Worm (Caenorhabditis elegans) whole organism, L4/young adult: Measurements from ENCODE around the gene F10E9.4.
"Not testable (repeated sequence)": the region's sequence is repeated elsewhere in the genome, so short reads cannot be mapped to it uniquely, and the experiment has no call there.

ENCODE experiments used
- W03F9.2 ChIP-seq: fragments of 150-350 bp; optimal IDR thresholded peaks from 2 replicates; lab custom pipeline; 2014; ENCODE audit warnings: missing biosample characterization, missing genetic modification characterization
- dao-5 ChIP-seq: sonication (generic microtip); optimal IDR thresholded peaks from 2 replicates; lab custom pipeline; 2016; ENCODE audit warnings: missing genotype, missing genetic modification characterization, moderate library complexity, missing compliant biosample characterization
- him-1 ChIP-seq: sonication (generic microtip); optimal IDR thresholded peaks from 2 replicates; lab custom pipeline; 2016; ENCODE audit warnings: missing genotype, missing genetic modification reagents, missing genetic modification characterization, missing compliant biosample characterization

Gene F10E9.4

DNA sequence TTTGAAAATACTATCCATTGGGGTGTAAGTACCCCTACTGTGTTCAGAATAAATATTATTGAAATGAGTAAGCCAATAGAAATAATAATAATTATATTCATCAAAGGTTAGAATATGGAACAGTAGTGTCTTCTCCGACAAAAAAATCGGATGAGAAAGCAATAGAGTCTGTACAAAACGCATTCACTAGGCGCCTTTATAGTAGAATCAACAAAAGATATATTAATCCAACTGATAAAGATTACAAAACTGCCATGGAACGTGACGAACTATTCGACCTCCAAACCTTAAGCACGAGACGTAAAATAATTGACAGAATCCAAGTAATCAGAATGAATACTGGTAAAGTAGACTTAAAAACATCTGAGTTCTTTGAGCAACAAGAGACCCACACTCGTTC is 39.5 kb downstream of the F10E9.4 start, which contains the start of gene clc-29:
TSS of gene clc-29 (minus strand) at position 101 of the 400 bp plus-strand sequence.
- TF ChIP-seq W03F9.2 (tag; lab: Kevin White, UChicago); dao-5; him-1 (tag; lab: Kevin White, UChicago): not testable (repeated sequence)

DNA sequence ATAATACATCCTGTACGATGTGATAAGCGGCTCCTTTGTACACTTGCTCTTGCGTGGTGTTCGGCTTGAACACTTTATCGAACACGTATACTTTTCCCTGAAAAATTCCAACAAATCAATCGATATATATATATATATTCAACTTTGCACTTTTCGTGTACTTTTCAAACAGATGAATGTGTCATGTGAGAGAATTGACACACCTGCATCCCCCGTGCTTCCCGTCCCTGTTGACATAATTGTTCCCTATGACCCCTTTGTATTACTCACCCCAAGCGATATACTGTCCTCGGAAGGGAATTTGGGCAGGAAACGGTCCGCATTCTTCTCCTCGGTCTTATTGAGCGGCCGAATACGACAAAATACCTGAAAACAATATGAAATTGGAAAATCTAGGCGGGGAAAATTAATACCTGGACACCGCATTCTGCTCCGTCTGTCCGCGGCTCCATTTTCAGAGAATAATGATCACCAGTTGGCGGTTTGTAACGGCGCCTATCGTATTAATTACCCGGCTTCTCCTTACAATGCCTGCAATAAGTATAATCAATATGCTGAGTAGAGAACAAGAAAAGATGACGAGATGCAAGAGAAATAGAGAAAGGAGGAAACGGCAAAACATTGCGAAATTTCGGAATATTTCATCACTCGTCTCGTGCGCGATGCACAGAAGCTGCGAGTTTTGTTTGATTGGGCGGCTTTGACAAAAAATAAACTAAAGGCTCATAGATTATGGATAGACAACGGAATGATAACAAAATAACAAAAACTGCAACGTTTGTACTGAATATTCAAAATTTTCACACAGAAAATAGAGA is 46.5 kb downstream of the F10E9.4 start, which contains the start of gene unc-116:
TSS of gene unc-116 (minus strand) at position 531 of the 818 bp plus-strand sequence.
- TF ChIP-seq dao-5 (no peak), him-1 (tag; lab: Kevin White, UChicago) (peak; percentile 17), W03F9.2 (tag; lab: Kevin White, UChicago) (no peak)

DNA sequence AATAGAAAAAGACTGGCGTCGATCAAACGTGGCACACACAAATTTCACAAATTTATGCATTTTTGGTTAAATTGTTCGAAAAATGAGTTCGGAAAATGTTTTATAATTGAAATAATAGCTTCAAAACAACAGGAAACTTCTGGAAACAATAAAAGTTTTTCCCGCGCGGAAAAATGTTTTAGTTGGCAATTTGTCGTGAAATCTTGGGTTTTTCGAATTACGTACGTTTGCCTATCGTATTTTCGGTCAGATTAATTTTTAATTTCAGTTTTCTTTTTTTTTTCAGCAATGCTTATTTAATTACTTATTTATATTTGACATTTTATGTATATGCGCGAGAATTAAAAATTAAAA is 47.1 kb downstream of the F10E9.4 start:
- no peak for TF ChIP-seq W03F9.2 (tag; lab: Kevin White, UChicago)
- TF ChIP-seq dao-5, result no peak
- no peak for TF ChIP-seq him-1 (tag; lab: Kevin White, UChicago)

DNA sequence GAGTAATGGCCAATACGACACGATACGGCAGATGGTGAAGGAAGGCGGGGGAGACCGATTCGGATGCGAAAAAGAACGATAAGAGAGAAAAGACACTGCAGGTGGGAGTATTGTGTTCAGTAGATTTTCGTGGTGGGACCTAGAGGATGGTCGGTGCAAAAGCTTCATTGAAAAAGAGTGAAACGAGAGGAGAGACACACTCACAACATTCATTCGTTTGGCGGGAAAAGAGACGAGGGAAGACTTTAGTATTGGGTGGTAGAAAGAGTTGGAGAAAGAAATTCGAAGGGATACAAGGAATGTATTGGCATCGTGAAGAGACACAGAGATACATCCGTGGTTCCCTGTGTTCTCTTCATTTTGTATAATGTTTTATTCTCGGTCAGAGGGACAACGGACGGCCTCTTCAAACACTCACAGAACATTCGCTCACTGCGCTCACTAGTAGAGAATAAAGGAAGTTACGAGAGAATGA is 48.1 kb downstream of the F10E9.4 start:
- TF ChIP-seq W03F9.2 (tag; lab: Kevin White, UChicago) (peak; percentile 46), him-1 (tag; lab: Kevin White, UChicago) (no peak), dao-5 (no peak)

DNA sequence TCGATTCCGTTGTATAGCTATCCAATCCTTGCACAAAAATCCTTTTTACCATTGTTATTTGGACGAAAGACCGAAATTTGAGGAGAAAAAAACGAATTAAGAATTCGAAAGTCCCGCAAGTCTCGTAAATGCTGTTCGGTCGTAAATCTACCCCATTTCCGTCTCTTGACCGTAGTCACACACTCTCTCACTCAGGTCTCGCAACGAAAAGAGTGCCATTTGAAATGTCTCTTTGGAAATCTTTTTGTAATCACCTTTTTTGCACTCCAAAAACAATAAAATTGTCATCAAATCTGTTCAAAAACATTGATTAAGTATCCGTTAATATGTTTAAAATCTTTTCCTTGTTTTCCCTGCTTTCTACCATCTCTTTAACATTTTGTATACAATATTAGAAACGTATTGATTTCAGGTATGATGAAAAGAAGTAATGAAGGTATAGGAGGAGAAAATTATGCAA is 49.9 kb downstream of the F10E9.4 start, which contains the start of the genes R05D3.8 and rfp-1:
TSS of gene R05D3.8 (minus strand) at position 115 of the 460 bp plus-strand sequence.
TSS of gene rfp-1 (plus strand) at position 410 of the 460 bp plus-strand sequence.
- TF ChIP-seq W03F9.2 (tag; lab: Kevin White, UChicago) (peak; percentile 65), dao-5 (no peak)
